Fruit fly (Drosophila melanogaster): ENCODE results near the gene CG31013.
A peak's percentile ranks its signal among the peaks of the same experiment; 100 is the strongest.

The CG31013 gene

dm6 chr3R:30643240-30643639, 2.4 kb downstream of the CG31013 start (continued):
- no peak for TF ChIP-seq CkIIα-i1 (GFP tag; IDR thresholded peaks at IDR 0.05)
- no peak for TF ChIP-seq CG31388 (GFP tag; optimal IDR thresholded peaks at IDR 0.05)
- no peak for TF ChIP-seq emc (GFP tag; optimal IDR thresholded peaks at IDR 0.05)
- TF ChIP-seq ind (GFP tag; optimal IDR thresholded peaks at IDR 0.05), result peak; percentile 3
- TF ChIP-seq tgo (GFP tag; IDR thresholded peaks at IDR 0.05), result peak; percentile 34; the same call in 2 of the 3 replicates
- TF ChIP-seq eyg (GFP tag; optimal IDR thresholded peaks at IDR 0.05), result no peak
- no peak for TF ChIP-seq CG42726 (GFP tag; IDR thresholded peaks at IDR 0.05; ENCODE audit: partially characterized antibody)
- no peak for TF ChIP-seq CHES-1-like (GFP tag; optimal IDR thresholded peaks at IDR 0.05)
- no peak for TF ChIP-seq CG10366 (GFP tag; IDR thresholded peaks at IDR 0.05)
- TF ChIP-seq grn (GFP tag; optimal IDR thresholded peaks at IDR 0.05), result no peak
- peak; percentile 14 for TF ChIP-seq CG4820 (GFP tag; optimal IDR thresholded peaks at IDR 0.05)
- TF ChIP-seq Xbp1 (GFP tag; optimal IDR thresholded peaks at IDR 0.05), result peak; percentile 24
- TF ChIP-seq CG6689 (GFP tag; IDR thresholded peaks at IDR 0.05), result peak; percentile 39; the same call in 1 of the 2 replicates
- TF ChIP-seq CoRest (tag; optimal IDR thresholded peaks at IDR 0.05), result no peak
- no peak for TF ChIP-seq CG11398 (GFP tag; optimal IDR thresholded peaks at IDR 0.05)
- no peak for TF ChIP-seq CG15073 (GFP tag; optimal IDR thresholded peaks at IDR 0.05)
- peak; percentile 47 for TF ChIP-seq CG7839 (tag; optimal IDR thresholded peaks at IDR 0.05)
- no peak for TF ChIP-seq bcd (GFP tag; optimal IDR thresholded peaks at IDR 0.05)
- TF ChIP-seq CG5245 (GFP tag; optimal IDR thresholded peaks at IDR 0.05), result peak; percentile 3
- no peak for TF ChIP-seq sens-2 (GFP tag; IDR thresholded peaks at IDR 0.05)
- TF ChIP-seq CG6175 (GFP tag; IDR thresholded peaks at IDR 0.05), result no peak
- TF ChIP-seq ranshi (GFP tag; IDR thresholded peaks at IDR 0.05), result peak; percentile 37; the same call in 1 of the 2 replicates
- TF ChIP-seq Dfd (GFP tag; optimal IDR thresholded peaks at IDR 0.05), result no peak
- TF ChIP-seq CG8359 (GFP tag; optimal IDR thresholded peaks at IDR 0.05; ENCODE audit: borderline replicate concordance), result no peak
- no peak for TF ChIP-seq Taf1 (GFP tag; IDR thresholded peaks at IDR 0.05)
- peak; percentile 47; the same call in 2 of the 3 replicates for TF ChIP-seq row (GFP tag; IDR thresholded peaks at IDR 0.05)
- no peak for TF ChIP-seq pita (GFP tag; optimal IDR thresholded peaks at IDR 0.05)
- no peak for TF ChIP-seq bab2 (GFP tag; optimal IDR thresholded peaks at IDR 0.05)
- no peak for TF ChIP-seq Tbp (GFP tag; optimal IDR thresholded peaks at IDR 0.05)
- TF ChIP-seq z (GFP tag; IDR thresholded peaks at IDR 0.05), result no peak
- no peak; the same call in 1 of the 2 replicates for TF ChIP-seq Xrp1 (GFP tag; IDR thresholded peaks at IDR 0.05)
- peak; percentile 7 for TF ChIP-seq chn (GFP tag; optimal IDR thresholded peaks at IDR 0.05)
- peak in 1 of 2 experiments; percentile 3 for TF ChIP-seq chif (GFP tag; optimal IDR thresholded peaks at IDR 0.05)
- TF ChIP-seq lola (GFP tag; optimal IDR thresholded peaks at IDR 0.05), result no peak
- no peak for TF ChIP-seq lmd (GFP tag; IDR thresholded peaks at IDR 0.05)
- TF ChIP-seq vvl (GFP tag; IDR thresholded peaks at IDR 0.05), result peak; percentile 25; the same call in 1 of the 2 replicates
- TF ChIP-seq CG11696 (GFP tag; IDR thresholded peaks at IDR 0.05), result no peak
- peak; percentile 55 for TF ChIP-seq lab (GFP tag; optimal IDR thresholded peaks at IDR 0.05)
- no peak for TF ChIP-seq Hr3 (GFP tag; optimal IDR thresholded peaks at IDR 0.05)
- no peak for TF ChIP-seq CG11093 (GFP tag; IDR thresholded peaks at IDR 0.05)
- no peak for TF ChIP-seq Trl (optimal IDR thresholded peaks at IDR 0.05)
- TF ChIP-seq Trl (GFP tag; optimal IDR thresholded peaks at IDR 0.05), result no peak
- no peak for TF ChIP-seq ac (GFP tag; optimal IDR thresholded peaks at IDR 0.05)
- 0 out of 3 replicates have a peak, but pooled peaks have one; percentile 20 for TF ChIP-seq zfh1 (GFP tag; IDR thresholded peaks at IDR 0.05)
- no peak for TF ChIP-seq disco-r (GFP tag; optimal IDR thresholded peaks at IDR 0.05)
- TF ChIP-seq al (GFP tag; IDR thresholded peaks at IDR 0.05), result no peak
- TF ChIP-seq ems (GFP tag; optimal IDR thresholded peaks at IDR 0.05), result no peak
- no peak for TF ChIP-seq tx (GFP tag; optimal IDR thresholded peaks at IDR 0.05)
- no peak for TF ChIP-seq CG7271 (tag; optimal IDR thresholded peaks at IDR 0.05)
- no peak for TF ChIP-seq Bdp1 (GFP tag; optimal IDR thresholded peaks at IDR 0.05)
- TF ChIP-seq cad (GFP tag; optimal IDR thresholded peaks at IDR 0.05), result no peak
- TF ChIP-seq peb (GFP tag; IDR thresholded peaks at IDR 0.05), result no peak
- 0 out of 3 replicates have a peak, but pooled peaks have one; percentile 14 for TF ChIP-seq ase (GFP tag; IDR thresholded peaks at IDR 0.05)

All from whole organism, embryonic.